Worm (Caenorhabditis elegans) whole organism, midembryonic: ENCODE data around the gene gur-5.

Source experiments
- klf-2 ChIP-seq: fragments of 200-800 bp; sonication (Bioruptor generic); conservative IDR thresholded peaks from 2 replicates; pipeline ENCODE4 v1.3.6; 2022; ENCODE audit warnings: missing genetic modification reagents, missing genetic modification characterization, missing compliant biosample characterization
- med-1 ChIP-seq: sonication (generic microtip); optimal IDR thresholded peaks from 2 replicates; lab custom pipeline; 2017; ENCODE audit warnings: missing genetic modification characterization, mild to moderate bottlenecking, missing compliant biosample characterization, antibody characterized with exemption, missing genetic modification reagents; ENCODE audit not compliant: insufficient read depth
- ztf-23 ChIP-seq: fragments of 200-800 bp; sonication (Bioruptor generic); IDR thresholded peaks from 2 replicates; pipeline ENCODE4 v1.3.6; 2022; ENCODE audit warnings: missing genetic modification reagents, missing genetic modification characterization, missing compliant biosample characterization

DNA sequence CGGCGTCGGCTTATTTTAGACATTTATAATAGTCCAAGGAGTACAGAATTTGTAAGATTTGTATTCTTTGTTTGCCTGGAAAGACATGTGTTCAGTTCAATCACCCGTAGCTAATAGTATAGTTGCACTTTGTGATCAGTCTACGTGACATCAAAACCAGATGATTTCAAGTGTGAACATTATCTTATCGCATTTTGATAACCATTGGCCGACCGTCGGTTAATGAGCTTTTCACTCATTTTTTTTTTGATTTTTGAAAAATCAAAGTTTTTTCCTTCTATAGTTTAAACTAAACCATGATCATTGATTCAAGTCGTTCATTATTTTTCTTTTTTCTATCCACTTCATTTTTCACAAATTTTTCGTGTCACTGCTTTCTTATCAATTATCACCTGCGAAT, 22.1 kb downstream of the gur-5 start:
- TF ChIP-seq klf-2 (GFP tag; lab: Robert Waterston, UW), result no peak
- TF ChIP-seq med-1 (GFP tag; lab: Kevin White, UChicago), result no peak
- no peak for TF ChIP-seq ztf-23 (GFP tag; lab: Robert Waterston, UW)
